Worm (Caenorhabditis elegans): Measurements from ENCODE around the gene F53E10.6.

DNA sequence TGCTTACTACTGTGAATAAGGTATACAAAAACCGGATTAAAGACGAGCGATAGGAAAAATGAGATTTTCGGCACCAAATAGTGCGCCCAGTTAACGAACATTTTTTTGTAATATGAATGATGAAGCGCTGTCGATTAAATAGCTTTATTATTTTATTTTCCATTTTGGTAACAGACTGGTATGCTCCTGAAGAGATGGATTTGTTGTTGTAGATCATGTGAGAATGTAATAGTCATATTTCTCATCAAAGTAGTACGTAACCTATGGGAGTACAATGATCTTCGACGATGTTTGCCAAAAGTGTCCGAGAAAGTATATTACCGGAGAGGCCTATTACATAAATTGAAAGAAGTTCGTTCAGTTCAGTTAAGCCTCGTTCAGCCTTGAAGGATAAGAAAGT is 32.2 kb downstream of the F53E10.6 start, which contains the start of gene srj-19:
- TF ChIP-seq nhr-41 (GFP tag; IDR thresholded peaks at IDR 0.05), result no peak
- TF ChIP-seq zag-1 (tag; optimal IDR thresholded peaks at IDR 0.05), result no peak
- no peak for TF ChIP-seq ces-1 (GFP tag; optimal IDR thresholded peaks at IDR 0.05)
- no peak for TF ChIP-seq ama-1 (optimal IDR thresholded peaks at IDR 0.05)
- TF ChIP-seq rbr-2 (tag; optimal IDR thresholded peaks at IDR 0.05), result no peak
- no peak for TF ChIP-seq duxl-1 (tag; optimal IDR thresholded peaks at IDR 0.05; ENCODE audit: poor library complexity)
- TF ChIP-seq pha-4 (GFP tag; IDR thresholded peaks at IDR 0.05), result no peak
- TF ChIP-seq pha-4 (tag; optimal IDR thresholded peaks at IDR 0.05), result no peak
- no peak for TF ChIP-seq unc-62 (GFP tag; optimal IDR thresholded peaks at IDR 0.05 in 1 of 2)
- TF ChIP-seq unc-62 (tag; optimal IDR thresholded peaks at IDR 0.05), result no peak
- no peak for TF ChIP-seq hlh-30 (tag; optimal IDR thresholded peaks at IDR 0.05; ENCODE audit: insufficient read depth)
- no peak for TF ChIP-seq nhr-237 (tag; optimal IDR thresholded peaks at IDR 0.05)
